Fruit fly (Drosophila melanogaster) whole organism, embryonic: Measurements from ENCODE around the gene Bicra.
A peak's percentile ranks its signal among the peaks of the same experiment; 100 is the strongest.

Experiments
- Abd-B ChIP-seq: fragments of 200-800 bp; sonication (Bioruptor generic); optimal IDR thresholded peaks from 2 replicates; lab custom pipeline; 2018; ENCODE audit warnings: missing biosample characterization, mild to moderate bottlenecking, missing genetic modification characterization, moderate library complexity
- Adf1 ChIP-seq: fragments of 200-800 bp; sonication (Bioruptor generic); IDR thresholded peaks from 2 replicates; pipeline ENCODE4 v1.3.6; 2022; ENCODE audit warnings: missing biosample characterization, missing genetic modification characterization
- CG12155 ChIP-seq: fragments of 200-800 bp; sonication (Bioruptor generic); optimal IDR thresholded peaks from 3 replicates; lab custom pipeline; 2016; ENCODE audit warnings: missing biosample characterization, missing genetic modification characterization
- CG12942 ChIP-seq: fragments of 200-800 bp; sonication (Bioruptor generic); optimal IDR thresholded peaks from 3 replicates; lab custom pipeline; 2016; ENCODE audit warnings: missing biosample characterization, missing genetic modification characterization
- CG13775 ChIP-seq: fragments of 200-800 bp; sonication (Bioruptor generic); optimal IDR thresholded peaks from 3 replicates; lab custom pipeline; 2017; ENCODE audit warnings: missing biosample characterization, mild to moderate bottlenecking, missing genetic modification characterization
- CG14441 ChIP-seq: fragments of 200-800 bp; sonication (Bioruptor generic); IDR thresholded peaks from 2 replicates; pipeline ENCODE4 v1.3.6; 2022; ENCODE audit warnings: missing biosample characterization, missing genetic modification characterization
- CG18599 ChIP-seq: fragments of 200-800 bp; sonication (Bioruptor generic); optimal IDR thresholded peaks from 3 replicates; lab custom pipeline; 2017; ENCODE audit warnings: missing biosample characterization, missing genetic modification characterization, mild to moderate bottlenecking, moderate library complexity, missing genetic modification reagents
- CG18619 ChIP-seq: fragments of 200-800 bp; sonication (Bioruptor generic); optimal IDR thresholded peaks from 3 replicates; lab custom pipeline; 2017; ENCODE audit warnings: missing biosample characterization, mild to moderate bottlenecking, missing genetic modification characterization
- CG2678 ChIP-seq: fragments of 200-800 bp; sonication (Bioruptor generic); optimal IDR thresholded peaks from 3 replicates; lab custom pipeline; 2019; ENCODE audit warnings: missing biosample characterization, mild to moderate bottlenecking, missing genetic modification characterization, moderate library complexity
- CG31224 ChIP-seq: fragments of 200-800 bp; sonication (Bioruptor generic); IDR thresholded peaks from 2 replicates; pipeline ENCODE4 v1.3.6; 2022; ENCODE audit warnings: missing biosample characterization, missing genetic modification characterization
- CG3163 ChIP-seq: fragments of 200-800 bp; sonication (Bioruptor generic); optimal IDR thresholded peaks from 3 replicates; lab custom pipeline; 2016; ENCODE audit warnings: missing biosample characterization, missing genetic modification characterization
- CG4360 ChIP-seq: fragments of 200-800 bp; sonication (Bioruptor generic); IDR thresholded peaks from 2 replicates; pipeline ENCODE4 v1.3.6; 2022; ENCODE audit warnings: missing biosample characterization, missing genetic modification characterization
- CG4404 ChIP-seq: fragments of 200-800 bp; sonication (Bioruptor generic); IDR thresholded peaks from 2 replicates; pipeline ENCODE4 v1.3.6; 2022; ENCODE audit warnings: missing biosample characterization, missing genetic modification characterization
- CG4707 ChIP-seq: fragments of 200-800 bp; sonication (Bioruptor generic); optimal IDR thresholded peaks from 2 replicates; lab custom pipeline; 2018; ENCODE audit warnings: missing biosample characterization, mild to moderate bottlenecking, missing genetic modification characterization, moderate library complexity
- CG6791 ChIP-seq: fragments of 200-800 bp; sonication (Bioruptor generic); IDR thresholded peaks from 3 replicates; pipeline ENCODE4 v1.3.6; 2022; ENCODE audit warnings: missing biosample characterization, missing genetic modification characterization; ENCODE audit not compliant: partially characterized antibody
- CG6813 ChIP-seq: fragments of 200-800 bp; sonication (Bioruptor generic); optimal IDR thresholded peaks from 2 replicates; lab custom pipeline; 2017; ENCODE audit warnings: missing biosample characterization, missing genetic modification characterization, mild to moderate bottlenecking, moderate library complexity, missing genetic modification reagents
- CG8944 ChIP-seq: fragments of 200-800 bp; sonication (Bioruptor generic); optimal IDR thresholded peaks from 3 replicates; lab custom pipeline; 2016; ENCODE audit warnings: missing biosample characterization, missing genetic modification characterization
- CG9727 ChIP-seq: fragments of 200-800 bp; sonication (Bioruptor generic); optimal IDR thresholded peaks from 3 replicates; lab custom pipeline; 2017; ENCODE audit warnings: missing biosample characterization, mild to moderate bottlenecking, missing genetic modification characterization
- Camta ChIP-seq: fragments of 200-800 bp; sonication (Bioruptor generic); optimal IDR thresholded peaks from 2 replicates; lab custom pipeline; 2016; ENCODE audit warnings: missing biosample characterization, missing genetic modification characterization
- CrebB ChIP-seq: fragments of 200-800 bp; sonication (Bioruptor generic); optimal IDR thresholded peaks from 3 replicates; lab custom pipeline; 2018; ENCODE audit warnings: missing biosample characterization, mild to moderate bottlenecking, missing genetic modification characterization
- Dad ChIP-seq: fragments of 200-800 bp; sonication (Bioruptor generic); optimal IDR thresholded peaks from 3 replicates; lab custom pipeline; 2016; ENCODE audit warnings: missing biosample characterization, missing genetic modification characterization
- Dref ChIP-seq: fragments of 200-800 bp; sonication (Bioruptor generic); IDR thresholded peaks from 2 replicates; pipeline ENCODE4 v1.3.6; 2022; ENCODE audit warnings: missing biosample characterization, missing genetic modification characterization
- GATAe ChIP-seq: fragments of 200-800 bp; sonication (Bioruptor generic); conservative IDR thresholded peaks from 2 replicates; pipeline ENCODE4 v1.3.6; 2022; ENCODE audit warnings: missing biosample characterization, missing genetic modification characterization
- HLHmδ ChIP-seq: fragments of 200-800 bp; sonication (Bioruptor generic); optimal IDR thresholded peaks from 2 replicates; lab custom pipeline; 2018; ENCODE audit warnings: missing biosample characterization, mild to moderate bottlenecking, missing genetic modification characterization, moderate library complexity
- Hand ChIP-seq: fragments of 200-800 bp; sonication (Bioruptor generic); optimal IDR thresholded peaks from 2 replicates; lab custom pipeline; 2017; ENCODE audit warnings: mild to moderate bottlenecking, missing biosample characterization, missing genetic modification reagents, missing genetic modification characterization
- Lhr ChIP-seq: fragments of 200-800 bp; sonication (Bioruptor generic); optimal IDR thresholded peaks from 3 replicates; lab custom pipeline; 2017; ENCODE audit warnings: mild to moderate bottlenecking, missing biosample characterization, missing genetic modification reagents, missing genetic modification characterization
- Myb ChIP-seq: fragments of 200-800 bp; sonication (Bioruptor generic); optimal IDR thresholded peaks from 2 replicates; lab custom pipeline; 2016; ENCODE audit warnings: missing biosample characterization, missing genetic modification characterization
- NC2α ChIP-seq: fragments of 200-800 bp; sonication (Bioruptor generic); optimal IDR thresholded peaks from 2 replicates; lab custom pipeline; 2016; ENCODE audit warnings: missing biosample characterization, missing genetic modification characterization
- Neu2 ChIP-seq: fragments of 200-800 bp; sonication (Bioruptor generic); optimal IDR thresholded peaks from 3 replicates; lab custom pipeline; 2016; ENCODE audit warnings: missing biosample characterization, missing genetic modification characterization, borderline replicate concordance
- Ravus ChIP-seq: fragments of 200-800 bp; sonication (Bioruptor generic); IDR thresholded peaks from 2 replicates; pipeline ENCODE4 v1.3.6; 2022; ENCODE audit warnings: missing biosample characterization, missing genetic modification characterization
- Sox102F ChIP-seq: fragments of 200-800 bp; sonication (Bioruptor generic); optimal IDR thresholded peaks from 2 replicates; lab custom pipeline; 2018; ENCODE audit warnings: missing biosample characterization, mild to moderate bottlenecking, missing genetic modification characterization, moderate library complexity
- bowl ChIP-seq: fragments of 200-800 bp; sonication (Bioruptor generic); IDR thresholded peaks from 2 replicates; pipeline ENCODE4 v1.3.6; 2022; ENCODE audit warnings: missing biosample characterization, missing genetic modification characterization
- chif ChIP-seq, 2 experiments: fragments of 200-800 bp; sonication (Bioruptor generic); optimal IDR thresholded peaks; 3 replicates each; lab custom pipeline; 2016; ENCODE audit warnings: missing biosample characterization in 2 of 2, missing genetic modification characterization in 2 of 2
- chm ChIP-seq: fragments of 200-800 bp; sonication (Bioruptor generic); IDR thresholded peaks from 2 replicates; pipeline ENCODE4 v1.3.6; 2022; ENCODE audit warnings: missing biosample characterization, missing genetic modification characterization
- da ChIP-seq: fragments of 200-800 bp; sonication (Bioruptor generic); optimal IDR thresholded peaks from 2 replicates; lab custom pipeline; 2016; ENCODE audit warnings: missing biosample characterization, missing genetic modification characterization
- dpn ChIP-seq, 2 experiments: fragments of 200-800 bp; sonication (Bioruptor generic); optimal IDR thresholded peaks; 3 replicates each; lab custom pipeline; 2016; ENCODE audit warnings: missing biosample characterization in 2 of 2, missing genetic modification characterization in 2 of 2
- en ChIP-seq: fragments of 200-800 bp; sonication (Bioruptor generic); optimal IDR thresholded peaks from 2 replicates; lab custom pipeline; 2016; ENCODE audit warnings: missing biosample characterization, missing genetic modification characterization
- ewg ChIP-seq: fragments of 200-800 bp; sonication (Bioruptor generic); optimal IDR thresholded peaks from 3 replicates; lab custom pipeline; 2017; ENCODE audit warnings: mild to moderate bottlenecking, missing biosample characterization, missing genetic modification reagents, missing genetic modification characterization
- lbe ChIP-seq: fragments of 200-800 bp; sonication (Bioruptor generic); optimal IDR thresholded peaks from 2 replicates; lab custom pipeline; 2016; ENCODE audit warnings: missing biosample characterization, mild to moderate bottlenecking, missing genetic modification characterization
- nom ChIP-seq: fragments of 200-800 bp; sonication (Bioruptor generic); optimal IDR thresholded peaks from 2 replicates; lab custom pipeline; 2017; ENCODE audit warnings: missing biosample characterization, missing genetic modification characterization, mild to moderate bottlenecking, moderate library complexity, missing genetic modification reagents
- peb ChIP-seq: fragments of 200-800 bp; sonication (Bioruptor generic); IDR thresholded peaks from 2 replicates; pipeline ENCODE4 v1.3.6; 2022; ENCODE audit warnings: missing biosample characterization, missing genetic modification characterization
- run ChIP-seq: fragments of 200-800 bp; sonication (Bioruptor generic); optimal IDR thresholded peaks from 3 replicates; lab custom pipeline; 2018; ENCODE audit warnings: missing biosample characterization, mild to moderate bottlenecking, missing genetic modification characterization
- scrt ChIP-seq: fragments of 200-800 bp; sonication (Bioruptor generic); optimal IDR thresholded peaks from 2 replicates; lab custom pipeline; 2018; ENCODE audit warnings: missing biosample characterization, mild to moderate bottlenecking, missing genetic modification characterization, moderate library complexity
- seq ChIP-seq: fragments of 200-800 bp; sonication (Bioruptor generic); IDR thresholded peaks from 2 replicates; pipeline ENCODE4 v1.3.6; 2022; ENCODE audit warnings: missing biosample characterization, missing genetic modification characterization
- sr ChIP-seq: fragments of 200-800 bp; sonication (Bioruptor generic); IDR thresholded peaks from 3 replicates; pipeline ENCODE4 v1.3.6; 2022; ENCODE audit warnings: missing biosample characterization, missing genetic modification characterization
- stc ChIP-seq: fragments of 200-800 bp; sonication (Bioruptor generic); IDR thresholded peaks from 2 replicates; pipeline ENCODE4 v1.3.6; 2022; ENCODE audit warnings: missing biosample characterization, missing genetic modification characterization
- tup ChIP-seq: fragments of 200-800 bp; sonication (Bioruptor generic); optimal IDR thresholded peaks from 2 replicates; lab custom pipeline; 2016; ENCODE audit warnings: missing biosample characterization, mild to moderate bottlenecking, missing genetic modification characterization, moderate library complexity
- tx ChIP-seq: fragments of 200-800 bp; sonication (Bioruptor generic); optimal IDR thresholded peaks from 2 replicates; lab custom pipeline; 2016; ENCODE audit warnings: missing biosample characterization, missing genetic modification characterization
- vnd ChIP-seq: fragments of 200-800 bp; sonication (Bioruptor generic); IDR thresholded peaks from 3 replicates; pipeline ENCODE4 v1.3.6; 2022; ENCODE audit warnings: missing biosample characterization, missing genetic modification characterization; ENCODE audit not compliant: partially characterized antibody
- wor ChIP-seq: fragments of 200-800 bp; sonication (Bioruptor generic); IDR thresholded peaks from 2 replicates; pipeline ENCODE4 v1.3.6; 2022; ENCODE audit warnings: missing biosample characterization, missing genetic modification characterization
- z ChIP-seq: fragments of 200-800 bp; sonication (Bioruptor generic); IDR thresholded peaks from 3 replicates; pipeline ENCODE4 v1.3.6; 2022; ENCODE audit warnings: missing biosample characterization, missing genetic modification characterization

The Bicra gene

DNA sequence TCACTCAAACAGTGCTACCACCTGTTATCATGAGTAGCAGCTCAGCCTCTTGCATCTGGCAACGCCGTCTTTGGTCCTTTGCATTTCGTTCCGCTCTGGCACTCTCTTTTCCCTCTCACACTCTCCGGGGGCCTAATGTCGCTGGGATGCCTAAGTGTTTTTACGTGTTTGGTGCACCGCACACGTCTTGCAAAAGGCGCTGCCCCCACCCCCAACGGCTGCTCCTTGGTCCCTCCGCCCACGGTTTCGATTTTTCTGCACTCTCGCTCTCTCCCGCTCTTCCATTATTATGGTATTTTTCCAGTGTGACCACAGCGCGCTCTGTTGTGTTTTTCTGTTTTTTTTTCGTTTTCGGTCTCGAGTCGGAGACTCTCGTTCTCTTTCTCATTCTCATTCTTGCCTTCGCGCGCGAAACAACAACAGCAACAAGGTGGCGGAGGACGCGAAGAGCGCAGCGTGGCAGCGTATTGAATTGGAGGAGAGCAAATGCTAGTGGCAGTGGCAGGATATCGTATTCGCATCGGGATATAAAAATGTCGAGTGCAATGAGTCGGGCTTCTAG, 25.2 kb downstream of the Bicra start (continued):
- TF ChIP-seq CG14441 (no peak), CG4360 (GFP tag; lab: Robert Waterston, UW) (peak; percentile 70), CrebB (no peak), CG4707 (GFP tag; lab: Kevin White, UChicago) (no peak), Dad (GFP tag; lab: Kevin White, UChicago) (no peak), z (GFP tag; lab: Robert Waterston, UW) (no peak), da (GFP tag; lab: Kevin White, UChicago) (no peak), Hand (no peak), bowl (GFP tag; lab: Robert Waterston, UW) (no peak), dpn (GFP tag; optimal IDR thresholded peaks at IDR 0.05; lab: Kevin White, UChicago) (no peak), Camta (GFP tag; lab: Kevin White, UChicago) (no peak), vnd (GFP tag; lab: Robert Waterston, UW) (no peak), peb (GFP tag; lab: Robert Waterston, UW) (no peak), scrt (GFP tag; lab: Kevin White, UChicago) (no peak), CG18619 (GFP tag; lab: Kevin White, UChicago) (no peak), Neu2 (no peak), NC2α (GFP tag; lab: Kevin White, UChicago) (no peak), Sox102F (GFP tag; lab: Kevin White, UChicago) (no peak), wor (no peak), Abd-B (GFP tag; lab: Kevin White, UChicago) (no peak), Ravus (GFP tag; lab: Robert Waterston, UW) (no peak), CG18599 (GFP tag; lab: Kevin White, UChicago) (no peak), CG2678 (tag; lab: Kevin White, UChicago) (no peak), CG3163 (GFP tag; lab: Kevin White, UChicago) (peak; percentile 49), run (no peak), CG6791 (GFP tag; lab: Robert Waterston, UW) (peak; percentile 47; the same call in 1 of the 3 replicates), Lhr (GFP tag; lab: Kevin White, UChicago) (no peak), chm (peak; percentile 60; the same call in 1 of the 2 replicates), Adf1 (GFP tag; lab: Robert Waterston, UW) (no peak), GATAe (GFP tag; lab: Robert Waterston, UW) (no peak), en (GFP tag; lab: Kevin White, UChicago) (no peak), CG9727 (no peak), CG31224 (GFP tag; lab: Robert Waterston, UW) (no peak), CG4404 (GFP tag; lab: Robert Waterston, UW) (no peak), CG6813 (GFP tag; lab: Kevin White, UChicago) (no peak), HLHmδ (GFP tag; lab: Kevin White, UChicago) (peak; percentile 84), tup (GFP tag; lab: Kevin White, UChicago) (no peak), CG13775 (GFP tag; lab: Kevin White, UChicago) (no peak), CG8944 (GFP tag; lab: Kevin White, UChicago) (no peak), stc (no peak), sr (GFP tag; lab: Robert Waterston, UW) (0 out of 3 replicates have a peak, but pooled peaks have one; percentile 15), chif (GFP tag; optimal IDR thresholded peaks at IDR 0.05; lab: Kevin White, UChicago) (no peak), ewg (GFP tag; lab: Kevin White, UChicago) (peak; percentile 11), lbe (GFP tag; lab: Kevin White, UChicago) (peak; percentile 37), Dref (GFP tag; lab: Robert Waterston, UW) (no peak), Myb (GFP tag; lab: Kevin White, UChicago) (no peak), nom (GFP tag; lab: Kevin White, UChicago) (peak; percentile 76), tx (GFP tag; lab: Kevin White, UChicago) (no peak), seq (GFP tag; lab: Robert Waterston, UW) (no peak), CG12155 (no peak), CG12942 (GFP tag; lab: Kevin White, UChicago) (no peak)
